Worm (Caenorhabditis elegans) whole organism, early embryonic: ENCODE data around the gene sax-2.
A peak's percentile ranks its signal among the peaks of the same experiment; 100 is the strongest.
"Not testable (repeated sequence)": the region's sequence is repeated elsewhere in the genome, so short reads cannot be mapped to it uniquely, and the experiment has no call there.

Experiments used
- B0310.2 ChIP-seq: sonication (generic microtip); optimal IDR thresholded peaks from 2 replicates; lab custom pipeline; 2016; ENCODE audit warnings: mild to moderate bottlenecking, missing genetic modification characterization, missing compliant biosample characterization
- F13C5.2 ChIP-seq: sonication (generic microtip); optimal IDR thresholded peaks from 2 replicates; lab custom pipeline; 2017; ENCODE audit warnings: mild to moderate bottlenecking, missing genetic modification characterization, inconsistent platforms, missing compliant biosample characterization
- aly-1 ChIP-seq: sonication (generic microtip); optimal IDR thresholded peaks from 2 replicates; lab custom pipeline; 2016; ENCODE audit warnings: missing genetic modification characterization, missing compliant biosample characterization
- ama-1 ChIP-seq: fragments of 150-350 bp; optimal IDR thresholded peaks from 2 replicates; lab custom pipeline; 2014
- ceh-13 ChIP-seq: fragments of 200-800 bp; sonication (Bioruptor generic); optimal IDR thresholded peaks from 2 replicates; lab custom pipeline; 2018; ENCODE audit warnings: mild to moderate bottlenecking, missing genetic modification characterization, missing compliant biosample characterization
- ceh-36 ChIP-seq: sonication (generic microtip); optimal IDR thresholded peaks from 2 replicates; lab custom pipeline; 2016; ENCODE audit warnings: missing genetic modification characterization, inconsistent platforms, missing compliant biosample characterization
- ets-7 ChIP-seq: sonication (generic microtip); optimal IDR thresholded peaks from 2 replicates; lab custom pipeline; 2016; ENCODE audit warnings: missing genotype, missing genetic modification characterization, missing compliant biosample characterization
- flt-1 ChIP-seq: fragments of 200-800 bp; sonication (Bioruptor generic); IDR thresholded peaks from 2 replicates; pipeline ENCODE4 v1.3.6; 2022; ENCODE audit warnings: missing genetic modification characterization, missing compliant biosample characterization
- hmbx-1 ChIP-seq: sonication (generic microtip); optimal IDR thresholded peaks from 2 replicates; lab custom pipeline; 2016; ENCODE audit warnings: mild to moderate bottlenecking, missing genetic modification characterization, missing compliant biosample characterization
- hmg-4 ChIP-seq: fragments of 200-800 bp; sonication (Bioruptor generic); optimal IDR thresholded peaks from 2 replicates; lab custom pipeline; 2018; ENCODE audit warnings: mild to moderate bottlenecking, missing genetic modification characterization, missing compliant biosample characterization
- hnd-1 ChIP-seq: sonication (generic microtip); optimal IDR thresholded peaks from 2 replicates; lab custom pipeline; 2016; ENCODE audit warnings: missing genetic modification characterization, missing compliant biosample characterization
- pes-1 ChIP-seq: fragments of 200-800 bp; sonication (Bioruptor generic); IDR thresholded peaks from 2 replicates; pipeline ENCODE4 v1.3.6; 2022; ENCODE audit warnings: missing genetic modification reagents, missing genetic modification characterization, missing compliant biosample characterization
- scrt-1 ChIP-seq: fragments of 200-800 bp; sonication (Bioruptor generic); IDR thresholded peaks from 2 replicates; pipeline ENCODE4 v1.3.6; 2022; ENCODE audit warnings: missing genetic modification characterization, missing compliant biosample characterization
- sea-1 ChIP-seq: fragments of 200-800 bp; sonication (Bioruptor generic); conservative IDR thresholded peaks from 2 replicates; pipeline ENCODE4 v1.3.6; 2022; ENCODE audit warnings: missing genetic modification characterization, missing compliant biosample characterization
- tbx-11 ChIP-seq: fragments of 200-800 bp; sonication (Bioruptor generic); IDR thresholded peaks from 2 replicates; pipeline ENCODE4 v1.3.6; 2022; ENCODE audit warnings: missing genetic modification characterization, missing compliant biosample characterization
- tbx-37 ChIP-seq: fragments of 200-800 bp; sonication (Bioruptor generic); conservative IDR thresholded peaks from 2 replicates; pipeline ENCODE4 v1.3.6; 2022; ENCODE audit warnings: missing genetic modification reagents, missing genetic modification characterization, missing compliant biosample characterization
- tra-4 ChIP-seq: sonication (generic microtip); optimal IDR thresholded peaks from 2 replicates; lab custom pipeline; 2017; ENCODE audit warnings: missing genetic modification characterization, missing compliant biosample characterization

The sax-2 gene

DNA sequence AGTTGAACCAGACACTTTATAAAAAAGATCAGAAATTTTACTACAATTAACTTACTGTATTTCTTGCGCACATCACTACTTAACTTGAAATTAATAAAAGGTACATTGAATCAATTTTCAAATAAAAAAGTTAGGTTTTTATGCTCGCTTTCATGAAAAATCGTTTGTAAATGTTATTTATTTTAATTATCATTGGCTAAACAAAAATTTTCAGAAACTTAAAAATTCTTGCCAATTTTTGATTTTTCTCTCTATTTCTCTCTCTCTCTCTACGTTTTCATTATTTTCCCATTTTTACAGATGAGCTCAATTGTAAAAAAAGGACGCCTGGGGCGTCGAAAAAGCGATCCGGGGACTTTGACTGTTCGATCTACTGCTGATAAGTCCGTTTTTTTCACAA, at the start of gene sax-2:
Gene sax-2, plus strand, starts transcription at position 301 of the 400 bp plus-strand sequence.
- TF ChIP-seq flt-1 (GFP tag; lab: Robert Waterston, UW) (no peak), F13C5.2 (no peak), tbx-37 (GFP tag; lab: Robert Waterston, UW) (no peak), ceh-36 (tag; lab: Kevin White, UChicago) (no peak), tbx-11 (GFP tag; lab: Robert Waterston, UW) (no peak), ama-1 (no peak), hnd-1 (tag; lab: Kevin White, UChicago) (no peak), scrt-1 (GFP tag; lab: Robert Waterston, UW) (no peak), aly-1 (no peak), B0310.2 (no peak), pes-1 (no peak), hmbx-1 (no peak), ceh-13 (GFP tag; lab: Kevin White, UChicago) (no peak), ets-7 (no peak), tra-4 (tag; lab: Kevin White, UChicago) (no peak), sea-1 (GFP tag; lab: Robert Waterston, UW) (no peak)

DNA sequence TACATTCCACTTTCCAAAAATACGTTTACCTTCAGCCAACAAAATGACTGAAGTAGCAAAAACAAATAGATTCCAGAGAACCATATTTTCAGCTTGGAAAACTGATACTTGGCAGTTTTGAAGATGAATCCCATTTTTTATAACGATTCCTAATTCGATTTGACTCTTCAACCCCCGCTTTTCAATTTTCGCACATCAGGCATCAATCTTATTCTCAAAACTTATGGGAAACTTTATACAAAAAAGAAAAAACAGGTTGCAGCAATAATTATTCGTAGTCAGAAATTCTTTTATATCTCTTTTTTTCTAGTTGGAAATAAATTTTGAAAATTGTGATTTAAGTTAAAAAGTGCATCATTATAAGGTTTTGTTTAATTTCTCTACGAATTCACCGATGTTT, 47.7 kb upstream of the sax-2 start, which contains the start of gene C45G9.10:
Gene C45G9.10, minus strand, starts transcription at position 101 of the 400 bp plus-strand sequence.
- no peak for TF ChIP-seq tbx-37 (GFP tag; lab: Robert Waterston, UW)
- TF ChIP-seq hmg-4 (GFP tag; lab: Kevin White, UChicago), result no peak
- TF ChIP-seq tbx-11 (GFP tag; lab: Robert Waterston, UW), result no peak
- TF ChIP-seq ets-7, result no peak
- no peak for TF ChIP-seq flt-1 (GFP tag; lab: Robert Waterston, UW)
- TF ChIP-seq hmbx-1, result no peak
- no peak for TF ChIP-seq F13C5.2
- TF ChIP-seq ama-1, result no peak
- no peak for TF ChIP-seq pes-1
- TF ChIP-seq hnd-1 (tag; lab: Kevin White, UChicago), result no peak
- no peak for TF ChIP-seq scrt-1 (GFP tag; lab: Robert Waterston, UW)
- TF ChIP-seq B0310.2, result no peak
- TF ChIP-seq sea-1 (GFP tag; lab: Robert Waterston, UW), result no peak
- TF ChIP-seq ceh-13 (GFP tag; lab: Kevin White, UChicago), result no peak
- TF ChIP-seq ceh-36 (tag; lab: Kevin White, UChicago), result no peak

DNA sequence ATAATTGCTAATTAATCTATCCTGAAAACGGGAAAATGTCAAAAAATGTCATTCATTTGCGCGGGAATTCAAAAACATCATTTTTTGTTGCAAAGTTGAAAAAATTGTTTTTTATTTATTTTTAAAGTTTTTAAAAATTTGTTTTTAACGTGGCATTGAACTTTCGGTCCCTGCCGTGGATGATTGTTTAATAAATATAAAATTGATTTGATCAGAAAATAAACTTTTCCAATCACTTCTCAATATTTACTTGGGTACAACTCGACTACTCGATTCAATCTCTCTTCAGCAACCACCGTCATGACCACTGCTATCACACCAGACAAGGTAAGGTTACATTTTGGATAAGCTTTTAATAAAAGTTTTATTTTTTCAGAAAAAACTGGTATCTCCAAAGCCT, 47.1 kb upstream of the sax-2 start, which contains the start of gene C45G9.4:
Gene C45G9.4, plus strand, starts transcription at position 301 of the 400 bp plus-strand sequence.
- not testable (repeated sequence) for TF ChIP-seq hnd-1 (tag; lab: Kevin White, UChicago); hmg-4 (GFP tag; lab: Kevin White, UChicago); tbx-37 (GFP tag; lab: Robert Waterston, UW)

DNA sequence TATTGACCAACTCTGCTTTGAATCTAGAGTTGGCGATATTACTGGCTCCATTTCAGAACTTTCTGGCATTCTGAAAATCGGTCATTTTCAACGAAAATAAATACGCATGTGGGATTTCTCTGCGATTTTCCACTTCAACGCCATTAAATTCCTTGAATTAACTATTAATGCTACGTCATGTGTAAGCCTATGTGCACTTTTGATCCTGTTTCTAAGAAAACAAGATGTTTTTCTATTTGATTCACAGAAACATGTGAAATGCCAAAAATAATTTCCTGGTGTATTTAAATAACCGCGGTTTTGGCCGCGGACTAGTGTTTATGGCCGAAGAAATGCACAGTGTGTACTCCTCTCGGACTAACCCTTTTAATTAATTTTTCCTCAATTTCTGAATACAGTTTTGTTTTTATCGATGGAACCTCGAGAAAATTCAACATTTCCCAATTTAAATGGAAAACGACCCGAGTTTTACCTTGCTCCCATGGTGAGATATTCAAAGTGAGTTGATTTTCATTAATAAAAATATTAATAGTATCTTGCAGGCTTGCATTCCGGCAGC, 40.7 kb upstream of the sax-2 start, which contains the start of the genes C45G9.11 and C45G9.2:
Gene C45G9.11, minus strand, starts transcription at position 51 of the 559 bp plus-strand sequence.
Gene C45G9.2, plus strand, starts transcription at position 392 of the 559 bp plus-strand sequence.
- TF ChIP-seq tbx-37 (GFP tag; lab: Robert Waterston, UW) (peak; percentile 82; the same call in 1 of the 2 replicates), F13C5.2 (peak; percentile 59), hmg-4 (GFP tag; lab: Kevin White, UChicago) (no peak), flt-1 (GFP tag; lab: Robert Waterston, UW) (0 out of 2 replicates have a peak, but pooled peaks have one; percentile 21)

DNA sequence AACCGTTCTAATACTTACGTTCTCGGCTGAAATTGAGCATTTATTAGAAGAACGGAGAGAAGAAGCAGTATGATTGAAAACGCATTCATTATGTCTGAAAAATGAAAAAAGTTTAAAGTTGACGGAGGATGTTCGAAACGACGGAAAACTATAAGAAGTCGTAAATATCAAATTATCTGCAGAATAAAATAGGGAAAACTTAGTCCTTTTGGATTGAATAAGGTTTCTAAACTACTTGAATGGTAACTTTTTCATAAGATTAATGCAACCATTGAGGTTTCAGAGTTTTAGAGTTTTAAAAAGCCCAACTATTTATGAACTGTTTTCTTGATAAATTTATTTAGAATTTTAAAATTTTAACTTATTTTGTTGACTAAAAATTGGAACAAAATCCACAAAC, 38.0 kb upstream of the sax-2 start, which contains the start of gene C45G9.12:
Gene C45G9.12, minus strand, starts transcription at position 101 of the 400 bp plus-strand sequence.
- TF ChIP-seq scrt-1 (GFP tag; lab: Robert Waterston, UW) (no peak), hmg-4 (GFP tag; lab: Kevin White, UChicago) (no peak), ets-7 (no peak), pes-1 (no peak), sea-1 (GFP tag; lab: Robert Waterston, UW) (no peak), flt-1 (GFP tag; lab: Robert Waterston, UW) (no peak), ama-1 (no peak), F13C5.2 (no peak), aly-1 (no peak), tbx-11 (GFP tag; lab: Robert Waterston, UW) (no peak), hnd-1 (tag; lab: Kevin White, UChicago) (no peak), tbx-37 (GFP tag; lab: Robert Waterston, UW) (no peak), hmbx-1 (no peak), ceh-36 (tag; lab: Kevin White, UChicago) (no peak)

DNA sequence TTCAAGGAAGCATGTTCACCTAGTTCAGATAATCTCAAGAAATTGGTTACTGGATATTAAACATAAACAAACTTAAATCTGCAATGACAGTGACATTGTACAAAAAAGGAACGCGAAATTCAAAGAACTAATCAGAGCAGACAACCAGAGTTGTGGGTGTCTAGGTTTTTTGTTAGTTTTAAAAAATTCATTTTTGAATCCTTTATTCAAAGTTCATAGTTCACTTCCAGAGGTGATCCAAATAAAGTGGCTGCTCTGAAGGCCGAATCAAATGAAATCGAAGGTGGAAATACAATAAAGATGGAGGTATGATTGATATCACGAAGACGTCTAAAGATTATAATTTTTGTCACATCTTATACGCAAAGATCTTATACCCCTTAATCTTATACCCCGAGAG, 35.1 kb upstream of the sax-2 start, which contains the start of gene ttbk-6:
Gene ttbk-6, plus strand, starts transcription at position 301 of the 400 bp plus-strand sequence.
- TF ChIP-seq ama-1, result no peak
- no peak for TF ChIP-seq scrt-1 (GFP tag; lab: Robert Waterston, UW)
- no peak for TF ChIP-seq ceh-13 (GFP tag; lab: Kevin White, UChicago)
- TF ChIP-seq tra-4 (tag; lab: Kevin White, UChicago), result no peak
- TF ChIP-seq flt-1 (GFP tag; lab: Robert Waterston, UW), result no peak
- no peak for TF ChIP-seq F13C5.2
- no peak for TF ChIP-seq sea-1 (GFP tag; lab: Robert Waterston, UW)
- no peak for TF ChIP-seq aly-1
- no peak for TF ChIP-seq pes-1
- no peak for TF ChIP-seq B0310.2
- TF ChIP-seq hmbx-1, result no peak
- TF ChIP-seq tbx-37 (GFP tag; lab: Robert Waterston, UW), result no peak
- TF ChIP-seq tbx-11 (GFP tag; lab: Robert Waterston, UW), result no peak

DNA sequence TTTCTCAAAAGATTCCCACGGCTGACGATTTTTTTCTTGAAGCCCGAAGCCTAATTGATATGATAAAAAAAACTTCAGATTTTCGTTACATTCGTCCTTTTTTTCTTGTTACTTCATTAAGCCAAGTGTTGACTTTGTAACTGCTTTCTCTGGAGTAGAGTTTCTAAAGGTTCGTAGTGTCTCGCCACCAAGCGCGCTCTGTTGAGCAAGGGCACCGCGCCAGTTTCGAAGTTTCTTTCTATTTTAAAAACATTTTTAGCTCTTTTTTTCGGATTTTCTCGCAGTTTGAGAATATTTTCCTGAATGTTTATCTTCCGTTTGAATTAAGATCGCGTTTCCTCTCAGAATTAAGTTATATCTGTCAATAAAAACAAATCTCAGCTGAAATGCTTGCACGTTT, 32.9 kb upstream of the sax-2 start:
- TF ChIP-seq tra-4 (tag; lab: Kevin White, UChicago), result no peak
- TF ChIP-seq pes-1, result no peak
- no peak for TF ChIP-seq scrt-1 (GFP tag; lab: Robert Waterston, UW)
- TF ChIP-seq ceh-36 (tag; lab: Kevin White, UChicago), result no peak
- TF ChIP-seq sea-1 (GFP tag; lab: Robert Waterston, UW), result no peak
- TF ChIP-seq ets-7, result no peak
- no peak for TF ChIP-seq ama-1
- TF ChIP-seq flt-1 (GFP tag; lab: Robert Waterston, UW), result no peak
